Fruit fly (Drosophila melanogaster) whole organism, wandering third instar larva: ENCODE data around the gene mAcon1.

Source experiments
- Hnf4 ChIP-seq: fragments of 200-800 bp; sonication (Bioruptor generic); optimal IDR thresholded peaks from 2 replicates; lab custom pipeline; 2016; ENCODE audit warnings: missing biosample characterization, mild to moderate bottlenecking, missing genetic modification characterization
- dmrt93B ChIP-seq: fragments of 200-800 bp; sonication (Bioruptor generic); optimal IDR thresholded peaks from 2 replicates; lab custom pipeline; 2018; ENCODE audit warnings: missing biosample characterization, mild to moderate bottlenecking, missing genetic modification characterization
- usp ChIP-seq: fragments of >200 bp; optimal IDR thresholded peaks from 2 replicates; lab custom pipeline; 2017; ENCODE audit warnings: missing biosample characterization, missing genetic modification characterization

- peak; percentile 82 for TF ChIP-seq dmrt93B (GFP tag; lab: Kevin White, UChicago)
- TF ChIP-seq usp (GFP tag; lab: Kevin White, UChicago): no peak
- peak; percentile 85 for TF ChIP-seq Hnf4 (GFP tag; lab: Kevin White, UChicago)
These were observed at the start of gene mAcon1, which contains the start of the genes CG43345 and CG43346 for dm6 chr2L:21168295-21169159.
